Worm (Caenorhabditis elegans) whole organism, L2 larva: Measurements from ENCODE around the gene eelo-1.

ENCODE experiments used
- nhr-77 ChIP-seq: fragments of 150-350 bp; optimal IDR thresholded peaks from 2 replicates; lab custom pipeline; 2014; ENCODE audit warnings: missing biosample characterization, missing genetic modification characterization
- ztf-11 ChIP-seq: sonication (generic microtip); optimal IDR thresholded peaks from 2 replicates; lab custom pipeline; 2017; ENCODE audit warnings: missing biosample characterization, missing genetic modification characterization

ce11 chrIII:1570006-1570405 lies 11.7 kb upstream of the eelo-1 start, which contains the start of gene rep-1:
- no peak for TF ChIP-seq ztf-11 (tag; lab: Kevin White, UChicago)
- TF ChIP-seq nhr-77, result no peak
